Fruit fly (Drosophila melanogaster): ENCODE data around the gene ChLD3.

Gene ChLD3

dm6 chr2L:16706882-16707775 is 31.5 kb upstream of the ChLD3 start (continued):
- TF ChIP-seq zf30C (GFP tag; optimal IDR thresholded peaks at IDR 0.05): no peak
- TF ChIP-seq CG12219 (GFP tag; optimal IDR thresholded peaks at IDR 0.05): no peak
- no peak for TF ChIP-seq Neu2 (GFP tag; optimal IDR thresholded peaks at IDR 0.05; ENCODE audit: borderline replicate concordance)
- no peak for TF ChIP-seq CG42726 (GFP tag; IDR thresholded peaks at IDR 0.05; ENCODE audit: partially characterized antibody)
- TF ChIP-seq cwo (GFP tag; optimal IDR thresholded peaks at IDR 0.05): no peak
- TF ChIP-seq CG9817 (tag; optimal IDR thresholded peaks at IDR 0.05): no peak
- TF ChIP-seq CG17359 (tag; optimal IDR thresholded peaks at IDR 0.05): no peak
- peak; percentile 0 for TF ChIP-seq dmrt99B (tag; optimal IDR thresholded peaks at IDR 0.05)
- no peak for TF ChIP-seq yki (optimal IDR thresholded peaks at IDR 0.05)
- TF ChIP-seq CG13424 (tag; optimal IDR thresholded peaks at IDR 0.05): no peak
- no peak for TF ChIP-seq CG31224 (GFP tag; IDR thresholded peaks at IDR 0.05)
- no peak for TF ChIP-seq Adf1 (GFP tag; IDR thresholded peaks at IDR 0.05)
- no peak for TF ChIP-seq CG14965 (GFP tag; optimal IDR thresholded peaks at IDR 0.05; ENCODE audit: borderline replicate concordance)
- no peak for TF ChIP-seq CG1233 (GFP tag; optimal IDR thresholded peaks at IDR 0.05)
- TF ChIP-seq CG3281 (GFP tag; optimal IDR thresholded peaks at IDR 0.05): no peak
- TF ChIP-seq CG2678 (tag; optimal IDR thresholded peaks at IDR 0.05): no peak
- TF ChIP-seq nom (GFP tag; optimal IDR thresholded peaks at IDR 0.05): no peak
- no peak for TF ChIP-seq Elba2 (GFP tag; optimal IDR thresholded peaks at IDR 0.05)

- TF ChIP-seq Nf-YB (GFP tag; optimal IDR thresholded peaks at IDR 0.05): peak; percentile 55
- TF ChIP-seq pho (GFP tag; optimal IDR thresholded peaks at IDR 0.05): no peak
- no peak for TF ChIP-seq CG15073 (GFP tag; optimal IDR thresholded peaks at IDR 0.05)
- peak; percentile 79 for TF ChIP-seq Aef1 (GFP tag; IDR thresholded peaks at IDR 0.05)
- TF ChIP-seq Nf-YC (tag; optimal IDR thresholded peaks at IDR 0.05): no peak
- TF ChIP-seq Mes4 (GFP tag; optimal IDR thresholded peaks at IDR 0.05): no peak
- TF ChIP-seq Drgx (GFP tag; IDR thresholded peaks at IDR 0.05): no peak
- peak; percentile 21 for TF ChIP-seq CG5245 (GFP tag; optimal IDR thresholded peaks at IDR 0.05)
- TF ChIP-seq ind (GFP tag; optimal IDR thresholded peaks at IDR 0.05): no peak
- TF ChIP-seq CG34422 (GFP tag; IDR thresholded peaks at IDR 0.05): no peak
- no peak for TF ChIP-seq hbn (GFP tag; IDR thresholded peaks at IDR 0.05; ENCODE audit: partially characterized antibody)
- TF ChIP-seq CG30403 (GFP tag; optimal IDR thresholded peaks at IDR 0.05): peak; percentile 79
- TF ChIP-seq wor (GFP tag; IDR thresholded peaks at IDR 0.05): peak; percentile 61
- TF ChIP-seq CG3281 (GFP tag; optimal IDR thresholded peaks at IDR 0.05): no peak
- TF ChIP-seq CG4707 (GFP tag; optimal IDR thresholded peaks at IDR 0.05): peak; percentile 48
- TF ChIP-seq CG8478 (optimal IDR thresholded peaks at IDR 0.05): no peak
- no peak for TF ChIP-seq gsb (GFP tag; IDR thresholded peaks at IDR 0.05)
- peak; percentile 61; the same call in 1 of the 2 replicates for TF ChIP-seq Nf-YA (GFP tag; IDR thresholded peaks at IDR 0.05)
- no peak for TF ChIP-seq dati (GFP tag; IDR thresholded peaks at IDR 0.05)
- peak; percentile 47 for TF ChIP-seq Med (GFP tag)
- TF ChIP-seq CG13775 (GFP tag; optimal IDR thresholded peaks at IDR 0.05): peak; percentile 49
- no peak for TF ChIP-seq Blimp-1 (GFP tag; optimal IDR thresholded peaks at IDR 0.05)
- TF ChIP-seq vvl (GFP tag; IDR thresholded peaks at IDR 0.05): peak; percentile 86
- no peak for TF ChIP-seq CG11696 (GFP tag; IDR thresholded peaks at IDR 0.05)
- TF ChIP-seq eyg (GFP tag; optimal IDR thresholded peaks at IDR 0.05): no peak
- TF ChIP-seq Oaz (GFP tag; IDR thresholded peaks at IDR 0.05): peak; percentile 66
- TF ChIP-seq fd3F (GFP tag; optimal IDR thresholded peaks at IDR 0.05): peak; percentile 51
- no peak for TF ChIP-seq zen2 (GFP tag; IDR thresholded peaks at IDR 0.05; ENCODE audit: partially characterized antibody)
- no peak for TF ChIP-seq Dip3 (GFP tag; optimal IDR thresholded peaks at IDR 0.05)
- TF ChIP-seq sisA (GFP tag; IDR thresholded peaks at IDR 0.05): peak; percentile 84
- no peak for TF ChIP-seq crol (GFP tag; IDR thresholded peaks at IDR 0.05)
- TF ChIP-seq cas (GFP tag; IDR thresholded peaks at IDR 0.05): no peak
- peak; percentile 1 for TF ChIP-seq CG1647 (GFP tag; optimal IDR thresholded peaks at IDR 0.05)
Observed at dm6 chr2L:16709693-16710092, 29.0 kb upstream of the ChLD3 start.

All from whole organism, embryonic.